Worm (Caenorhabditis elegans) whole organism, mixed stage, embryonic: ENCODE results near the gene K07H8.2.

Experiments used
- M03D4.4 ChIP-seq: sonication (generic microtip); optimal IDR thresholded peaks from 2 replicates; lab custom pipeline; 2017; ENCODE audit warnings: mild to moderate bottlenecking, missing genetic modification characterization, missing compliant biosample characterization
- bed-3 ChIP-seq: fragments of 200-800 bp; sonication (Bioruptor generic); optimal IDR thresholded peaks from 3 replicates; lab custom pipeline; 2018; ENCODE audit warnings: mild to moderate bottlenecking, missing genetic modification characterization, moderate library complexity, missing compliant biosample characterization
- blmp-1 ChIP-seq: fragments of 150-350 bp; optimal IDR thresholded peaks from 2 replicates; lab custom pipeline; 2014; ENCODE audit warnings: missing biosample characterization, missing genetic modification characterization
- ceh-39 ChIP-seq: fragments of 150-350 bp; optimal IDR thresholded peaks from 2 replicates; lab custom pipeline; 2014; ENCODE audit warnings: missing biosample characterization, missing genetic modification characterization
- ceh-43 ChIP-seq: fragments of 200-800 bp; sonication (Bioruptor generic); optimal IDR thresholded peaks from 2 replicates; lab custom pipeline; 2018; ENCODE audit warnings: mild to moderate bottlenecking, missing genetic modification characterization, moderate library complexity, missing compliant biosample characterization
- ceh-83 ChIP-seq: fragments of 200-800 bp; sonication (Bioruptor generic); optimal IDR thresholded peaks from 2 replicates; lab custom pipeline; 2018; ENCODE audit warnings: mild to moderate bottlenecking, missing genetic modification characterization, missing compliant biosample characterization
- ces-1 ChIP-seq: fragments of 150-350 bp; optimal IDR thresholded peaks from 2 replicates; lab custom pipeline; 2014; ENCODE audit warnings: missing biosample characterization, missing genetic modification reagents, missing genetic modification characterization
- cnd-1 ChIP-seq: fragments of 200-800 bp; sonication (Bioruptor generic); optimal IDR thresholded peaks from 2 replicates; lab custom pipeline; 2018; ENCODE audit warnings: mild to moderate bottlenecking, missing genetic modification characterization, missing compliant biosample characterization
- drap-1 ChIP-seq: fragments of 200-800 bp; sonication (Bioruptor generic); optimal IDR thresholded peaks from 3 replicates; lab custom pipeline; 2018; ENCODE audit warnings: mild to moderate bottlenecking, missing genetic modification characterization, missing compliant biosample characterization
- elt-1 ChIP-seq: sonication (generic microtip); optimal IDR thresholded peaks from 2 replicates; lab custom pipeline; 2017; ENCODE audit warnings: missing genetic modification characterization, mild to moderate bottlenecking, missing compliant biosample characterization, antibody characterized with exemption, moderate library complexity, borderline replicate concordance; ENCODE audit not compliant: insufficient read depth
- ham-2 ChIP-seq: fragments of 200-800 bp; sonication (Bioruptor generic); optimal IDR thresholded peaks from 2 replicates; lab custom pipeline; 2018; ENCODE audit warnings: mild to moderate bottlenecking, missing genetic modification characterization, missing compliant biosample characterization
- lin-13 ChIP-seq: fragments of 150-350 bp; optimal IDR thresholded peaks from 2 replicates; lab custom pipeline; 2014; ENCODE audit warnings: missing biosample characterization, missing genetic modification characterization
- lsy-2 ChIP-seq: fragments of 150-350 bp; optimal IDR thresholded peaks from 2 replicates; lab custom pipeline; 2014; ENCODE audit warnings: missing biosample characterization, missing genetic modification characterization
- mab-5 ChIP-seq: fragments of 150-350 bp; optimal IDR thresholded peaks from 2 replicates; lab custom pipeline; 2014; ENCODE audit warnings: missing biosample characterization, missing genetic modification characterization
- mep-1 ChIP-seq: fragments of 150-350 bp; optimal IDR thresholded peaks from 2 replicates; lab custom pipeline; 2017; ENCODE audit warnings: missing biosample characterization, missing genetic modification reagents, missing genetic modification characterization, inconsistent platforms
- mls-2 ChIP-seq: sonication (generic microtip); optimal IDR thresholded peaks from 2 replicates; lab custom pipeline; 2016; ENCODE audit warnings: mild to moderate bottlenecking, missing genetic modification characterization, moderate library complexity, missing compliant biosample characterization
- nhr-12 ChIP-seq: fragments of 150-350 bp; optimal IDR thresholded peaks from 2 replicates; lab custom pipeline; 2014; ENCODE audit warnings: missing biosample characterization, missing genetic modification characterization
- nhr-2 ChIP-seq: fragments of 150-350 bp; optimal IDR thresholded peaks from 2 replicates; lab custom pipeline; 2014; ENCODE audit warnings: missing biosample characterization, missing genetic modification characterization
- nhr-237 ChIP-seq: fragments of 150-350 bp; optimal IDR thresholded peaks from 2 replicates; lab custom pipeline; 2014; ENCODE audit warnings: missing biosample characterization, missing genetic modification characterization
- nhr-76 ChIP-seq: sonication (generic microtip); optimal IDR thresholded peaks from 2 replicates; lab custom pipeline; 2017; ENCODE audit warnings: missing biosample characterization, missing genetic modification characterization
- pha-4 ChIP-seq: fragments of 150-350 bp; optimal IDR thresholded peaks from 2 replicates; lab custom pipeline; 2018; ENCODE audit warnings: missing biosample characterization, missing genetic modification reagents, missing genetic modification characterization
- sem-2 ChIP-seq: fragments of 200-800 bp; sonication (Bioruptor generic); optimal IDR thresholded peaks from 2 replicates; lab custom pipeline; 2018; ENCODE audit warnings: mild to moderate bottlenecking, missing genetic modification characterization, missing compliant biosample characterization
- sptf-1 ChIP-seq: sonication (generic microtip); optimal IDR thresholded peaks from 2 replicates; lab custom pipeline; 2017; ENCODE audit warnings: mild to moderate bottlenecking, missing genetic modification characterization, moderate library complexity, missing compliant biosample characterization
- unc-120 ChIP-seq: sonication (generic microtip); optimal IDR thresholded peaks from 2 replicates; lab custom pipeline; 2017; ENCODE audit warnings: missing genetic modification characterization, missing compliant biosample characterization; ENCODE audit not compliant: poor library complexity, severe bottlenecking
- unc-39 ChIP-seq: fragments of 150-350 bp; optimal IDR thresholded peaks from 2 replicates; lab custom pipeline; 2014; ENCODE audit warnings: missing biosample characterization, missing genetic modification characterization
- unc-62 ChIP-seq: fragments of 150-350 bp; optimal IDR thresholded peaks from 2 replicates; lab custom pipeline; 2014; ENCODE audit warnings: missing biosample characterization, missing genetic modification reagents, missing genetic modification characterization
- zip-8 ChIP-seq: fragments of 150-350 bp; optimal IDR thresholded peaks from 2 replicates; lab custom pipeline; 2014; ENCODE audit warnings: missing biosample characterization, missing genetic modification characterization
- ztf-11 ChIP-seq: fragments of 150-350 bp; optimal IDR thresholded peaks from 2 replicates; lab custom pipeline; 2014; ENCODE audit warnings: missing biosample characterization, missing genetic modification characterization

The K07H8.2 gene

DNA sequence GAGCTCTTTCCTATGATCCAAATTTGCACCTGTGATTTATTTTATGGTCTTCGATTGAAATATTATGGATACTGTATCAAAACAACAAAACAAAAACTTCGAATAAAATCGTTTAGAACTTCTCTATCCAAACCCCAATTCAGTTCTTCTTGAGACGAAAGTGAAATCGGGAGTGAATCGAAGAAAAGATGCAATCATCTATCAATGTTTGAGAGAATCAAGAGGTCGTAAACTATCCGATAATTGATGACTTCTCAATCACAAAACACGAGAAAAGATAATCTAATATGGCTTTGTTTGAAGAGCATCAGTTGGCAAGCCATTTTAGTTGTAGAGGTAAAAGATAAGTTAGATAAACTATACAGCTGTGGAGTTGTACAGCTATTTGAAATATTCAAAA, 26.5 kb downstream of the K07H8.2 start:
- TF ChIP-seq ceh-83 (GFP tag; lab: Kevin White, UChicago) (no peak), ham-2 (GFP tag; lab: Kevin White, UChicago) (no peak), nhr-12 (no peak), ceh-43 (GFP tag; lab: Kevin White, UChicago) (no peak), unc-39 (tag; lab: Kevin White, UChicago) (no peak), elt-1 (tag; lab: Kevin White, UChicago) (no peak), ces-1 (no peak)

DNA sequence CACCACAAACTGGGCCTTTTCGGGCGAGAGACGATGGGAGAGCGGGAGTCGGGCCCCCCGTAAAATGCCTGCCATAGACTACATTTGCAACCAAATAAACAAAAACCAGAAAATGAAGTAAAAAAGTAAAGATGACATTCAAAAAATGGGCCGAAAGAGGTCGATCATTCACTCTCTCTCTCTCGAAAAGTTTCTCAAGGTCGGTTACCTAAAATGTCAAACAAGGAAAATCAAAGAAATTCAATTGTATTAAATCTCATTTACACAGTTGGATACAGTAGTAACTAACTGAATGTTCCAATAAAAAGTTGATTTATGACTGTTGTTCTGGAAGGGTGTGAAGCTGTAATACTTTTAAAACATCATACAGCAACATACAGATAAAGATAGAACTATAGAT, 27.5 kb downstream of the K07H8.2 start:
- TF ChIP-seq blmp-1 (tag; lab: Kevin White, UChicago) = no peak
- no peak for TF ChIP-seq unc-120 (tag; lab: Kevin White, UChicago)
- no peak for TF ChIP-seq elt-1 (tag; lab: Kevin White, UChicago)
- no peak for TF ChIP-seq sem-2 (GFP tag; lab: Kevin White, UChicago)
- TF ChIP-seq nhr-237 (tag; lab: Kevin White, UChicago) = no peak
- TF ChIP-seq lin-13 (tag; lab: Kevin White, UChicago) = no peak
- TF ChIP-seq nhr-76 (tag; lab: Kevin White, UChicago) = no peak
- TF ChIP-seq, all 35 proteins: peak for 0

DNA sequence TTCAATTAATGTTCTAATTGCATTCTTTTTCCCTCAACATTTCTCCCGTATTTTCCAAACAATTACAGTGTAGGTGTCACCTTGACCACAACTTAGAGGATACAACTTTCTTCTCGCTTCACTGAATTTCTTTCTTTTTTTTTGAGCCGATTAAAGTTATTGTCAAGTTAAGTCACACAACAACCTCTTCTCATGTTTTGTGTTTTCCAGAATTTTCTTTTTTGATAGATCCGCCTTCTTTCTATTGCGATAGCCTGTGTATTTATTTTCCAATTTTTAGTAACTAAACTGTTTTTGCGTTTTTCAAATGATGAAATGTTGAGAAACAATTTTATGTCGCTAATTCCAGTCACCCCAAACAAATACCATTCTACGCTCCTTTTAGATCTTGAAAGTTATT, 34.3 kb downstream of the K07H8.2 start, which contains the start of gene F35H10.3:
TSS of gene F35H10.3 (plus strand) at position 301 of the 400 bp plus-strand sequence.
- TF ChIP-seq mep-1 (tag; lab: Kevin White, UChicago) (no peak), mab-5 (tag; lab: Kevin White, UChicago) (no peak), zip-8 (tag; lab: Kevin White, UChicago) (no peak), nhr-2 (tag; lab: Kevin White, UChicago) (no peak), elt-1 (tag; lab: Kevin White, UChicago) (no peak), blmp-1 (tag; lab: Kevin White, UChicago) (no peak), cnd-1 (tag; lab: Kevin White, UChicago) (no peak), ceh-83 (GFP tag; lab: Kevin White, UChicago) (no peak), lin-13 (tag; lab: Kevin White, UChicago) (no peak), unc-62 (GFP tag; lab: Kevin White, UChicago) (no peak), ceh-43 (GFP tag; lab: Kevin White, UChicago) (no peak), pha-4 (no peak)

DNA sequence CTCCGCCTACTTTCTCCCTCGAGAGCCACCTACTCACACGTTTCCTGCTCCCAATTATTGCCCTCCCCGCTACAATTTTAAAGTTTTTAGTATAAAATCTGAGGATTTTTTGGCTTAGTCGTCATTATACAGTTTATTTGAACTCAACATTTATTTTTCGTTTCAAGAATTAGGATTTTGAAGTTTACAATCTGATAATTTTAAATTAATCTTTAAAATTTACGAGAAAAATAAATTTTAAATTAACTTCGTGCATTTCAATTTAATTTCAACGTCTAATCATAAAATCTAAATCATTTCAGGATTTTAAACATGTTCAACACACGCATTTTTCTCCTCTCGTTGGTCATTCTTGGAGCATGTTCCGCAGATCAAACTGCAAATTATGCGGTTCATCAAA, 37.6 kb downstream of the K07H8.2 start, which contains the start of gene F35H10.2:
TSS of gene F35H10.2 (plus strand) at position 301 of the 400 bp plus-strand sequence.
- TF ChIP-seq cnd-1 (tag; lab: Kevin White, UChicago) (no peak), M03D4.4 (tag; lab: Kevin White, UChicago) (no peak), ceh-83 (GFP tag; lab: Kevin White, UChicago) (no peak), mls-2 (tag; lab: Kevin White, UChicago) (no peak), sptf-1 (tag; lab: Kevin White, UChicago) (no peak), bed-3 (GFP tag; lab: Kevin White, UChicago) (no peak), nhr-76 (tag; lab: Kevin White, UChicago) (no peak), unc-39 (tag; lab: Kevin White, UChicago) (no peak)

DNA sequence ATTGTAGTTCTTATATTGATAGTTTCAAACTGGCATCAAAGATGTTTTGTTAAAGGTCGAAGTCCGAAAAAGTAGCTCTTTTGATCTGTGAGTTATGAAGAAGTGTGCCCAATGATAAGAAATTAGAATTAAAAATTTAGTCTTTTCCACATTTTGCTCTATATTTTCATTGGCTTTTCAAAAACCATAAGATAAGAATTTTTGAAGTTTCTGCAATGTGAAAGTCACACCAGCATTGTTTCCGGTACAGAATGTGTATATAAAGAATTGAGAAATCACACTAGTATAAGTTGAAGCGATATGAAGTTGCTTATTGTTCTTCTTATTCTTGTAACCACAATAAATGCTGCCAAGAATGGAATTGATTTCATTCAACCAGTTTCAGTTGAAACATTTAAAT, 41.2 kb downstream of the K07H8.2 start, which contains the start of gene lys-10:
TSS of gene lys-10 (plus strand) at position 301 of the 400 bp plus-strand sequence.
- TF ChIP-seq unc-39 (tag; lab: Kevin White, UChicago) (no peak), ham-2 (GFP tag; lab: Kevin White, UChicago) (no peak), unc-62 (GFP tag; lab: Kevin White, UChicago) (no peak), drap-1 (GFP tag; lab: Kevin White, UChicago) (no peak), ceh-39 (tag; lab: Kevin White, UChicago) (no peak), M03D4.4 (tag; lab: Kevin White, UChicago) (no peak), mep-1 (tag; lab: Kevin White, UChicago) (no peak), cnd-1 (tag; lab: Kevin White, UChicago) (no peak), nhr-12 (no peak), ceh-43 (GFP tag; lab: Kevin White, UChicago) (no peak), ceh-83 (GFP tag; lab: Kevin White, UChicago) (no peak), sem-2 (GFP tag; lab: Kevin White, UChicago) (no peak), unc-120 (tag; lab: Kevin White, UChicago) (no peak), lin-13 (tag; lab: Kevin White, UChicago) (no peak), mls-2 (tag; lab: Kevin White, UChicago) (no peak), lsy-2 (tag; lab: Kevin White, UChicago) (no peak), ztf-11 (no peak)
- TF ChIP-seq, all 35 proteins: peak for 0
